Fruit fly (Drosophila melanogaster): Measurements from ENCODE around the gene CG14294.
A peak's percentile ranks its signal among the peaks of the same experiment; 100 is the strongest.

Gene CG14294

DNA sequence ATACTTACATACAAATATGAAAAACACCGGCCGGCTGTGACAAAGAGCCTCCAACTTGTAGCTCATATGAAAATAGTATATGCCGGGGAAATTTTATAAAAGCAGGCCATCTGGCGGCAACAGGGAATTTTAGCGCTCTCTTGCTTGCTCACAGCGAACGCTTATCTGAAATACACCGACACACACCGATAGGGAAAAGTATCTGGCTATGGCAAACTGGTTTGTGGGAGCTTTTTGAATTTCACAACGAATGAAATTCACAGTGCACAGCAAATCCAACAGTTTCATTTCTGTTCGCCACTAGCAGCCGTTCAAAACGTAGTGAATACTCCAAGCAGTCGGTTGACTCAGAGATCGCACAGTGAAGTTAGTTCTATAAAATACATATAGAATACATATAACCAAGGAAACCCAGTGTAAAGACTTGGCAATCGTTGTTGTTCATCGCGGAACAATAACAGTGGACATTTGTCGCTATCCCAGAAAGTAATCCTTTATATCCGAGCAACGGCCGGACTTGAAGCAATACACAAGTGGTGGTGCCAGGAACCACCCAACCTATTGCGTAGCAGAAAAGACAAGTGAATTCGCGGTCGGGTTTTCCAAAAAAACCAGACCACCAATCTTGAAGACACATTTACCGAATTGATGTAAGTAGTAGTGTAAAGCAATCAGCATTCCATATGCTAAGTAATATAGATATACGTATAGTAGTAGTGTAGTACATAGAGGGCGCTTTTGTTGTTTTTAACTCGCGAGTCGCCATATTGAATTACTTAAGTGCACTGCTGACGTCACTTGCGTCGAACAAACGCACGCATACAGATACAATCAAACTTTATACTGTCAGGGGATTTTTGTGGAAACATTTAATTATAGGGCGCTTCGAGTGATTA lies 16.2 kb upstream of the CG14294 start (continued):
- TF ChIP-seq bigmax (GFP tag; optimal IDR thresholded peaks at IDR 0.05) = no peak
- TF ChIP-seq CG10431 (GFP tag; optimal IDR thresholded peaks at IDR 0.05) = no peak
- peak; percentile 40 for TF ChIP-seq CG17385 (GFP tag; optimal IDR thresholded peaks at IDR 0.05)
- TF ChIP-seq h (optimal IDR thresholded peaks at IDR 0.05) = no peak
- TF ChIP-seq CG3281 (GFP tag; optimal IDR thresholded peaks at IDR 0.05) = peak; percentile 59
- TF ChIP-seq Awh (GFP tag; IDR thresholded peaks at IDR 0.05) = no peak
- no peak for TF ChIP-seq exex (tag; optimal IDR thresholded peaks at IDR 0.05)
- peak; percentile 8 for TF ChIP-seq CG2116 (GFP tag; optimal IDR thresholded peaks at IDR 0.05)
- no peak for TF ChIP-seq Doc3 (GFP tag; IDR thresholded peaks at IDR 0.05; ENCODE audit: partially characterized antibody)
- TF ChIP-seq MESR4 (GFP tag; optimal IDR thresholded peaks at IDR 0.05) = no peak
- peak; percentile 41; the same call in 1 of the 2 replicates for TF ChIP-seq NFAT (GFP tag; IDR thresholded peaks at IDR 0.05)
- peak; percentile 11 for TF ChIP-seq CG2678 (tag; optimal IDR thresholded peaks at IDR 0.05)
- TF ChIP-seq CG3163 (GFP tag; optimal IDR thresholded peaks at IDR 0.05) = peak; percentile 45
- no peak for TF ChIP-seq pros (GFP tag; optimal IDR thresholded peaks at IDR 0.05)
- TF ChIP-seq CG17359 (tag; optimal IDR thresholded peaks at IDR 0.05) = peak; percentile 35
- peak; percentile 59 for TF ChIP-seq corto (GFP tag; optimal IDR thresholded peaks at IDR 0.05)
- TF ChIP-seq CG13894 (tag; optimal IDR thresholded peaks at IDR 0.05) = peak; percentile 61
- peak; percentile 7 for TF ChIP-seq Hand (GFP tag; optimal IDR thresholded peaks at IDR 0.05)
- TF ChIP-seq CG13296 (GFP tag; optimal IDR thresholded peaks at IDR 0.05) = peak; percentile 34
- TF ChIP-seq lilli (GFP tag; optimal IDR thresholded peaks at IDR 0.05) = peak; percentile 80
- no peak for TF ChIP-seq Six4 (GFP tag; optimal IDR thresholded peaks at IDR 0.05)
- peak; percentile 49 for TF ChIP-seq CG18599 (GFP tag; optimal IDR thresholded peaks at IDR 0.05)
- peak; percentile 14 for TF ChIP-seq Myb (GFP tag; optimal IDR thresholded peaks at IDR 0.05)
- no peak for TF ChIP-seq nerfin-1 (tag; optimal IDR thresholded peaks at IDR 0.05)
- TF ChIP-seq BEAF-32 (GFP tag; optimal IDR thresholded peaks at IDR 0.05) = no peak
- peak; percentile 9 for TF ChIP-seq sug (tag; optimal IDR thresholded peaks at IDR 0.05)
- TF ChIP-seq CG6272 (GFP tag; IDR thresholded peaks at IDR 0.05) = no peak
- TF ChIP-seq CG10543 (GFP tag; optimal IDR thresholded peaks at IDR 0.05) = peak; percentile 70
- peak; percentile 60; the same call in 1 of the 2 replicates for TF ChIP-seq bbx (GFP tag; IDR thresholded peaks at IDR 0.05; ENCODE audit: partially characterized antibody)
- TF ChIP-seq CG7963 (GFP tag; IDR thresholded peaks at IDR 0.05; ENCODE audit: partially characterized antibody) = no peak
- no peak for TF ChIP-seq Ptx1 (GFP tag; IDR thresholded peaks at IDR 0.05)
- TF ChIP-seq CG11085 (GFP tag; IDR thresholded peaks at IDR 0.05) = no peak
- TF ChIP-seq grau (tag; optimal IDR thresholded peaks at IDR 0.05) = peak; percentile 28
- TF ChIP-seq Xbp1 (GFP tag; optimal IDR thresholded peaks at IDR 0.05) = no peak
- no peak for TF ChIP-seq CG11695 (GFP tag; IDR thresholded peaks at IDR 0.05)
- no peak for TF ChIP-seq CG10565 (GFP tag; optimal IDR thresholded peaks at IDR 0.05)
- TF ChIP-seq CG14860 (GFP tag; IDR thresholded peaks at IDR 0.05; ENCODE audit: partially characterized antibody) = no peak
- TF ChIP-seq CG6689 (GFP tag; IDR thresholded peaks at IDR 0.05) = no peak
- TF ChIP-seq CG31441 (GFP tag; IDR thresholded peaks at IDR 0.05) = no peak
- TF ChIP-seq Neu2 (GFP tag; optimal IDR thresholded peaks at IDR 0.05; ENCODE audit: borderline replicate concordance) = no peak
- peak; percentile 5 for TF ChIP-seq CG3407 (GFP tag; optimal IDR thresholded peaks at IDR 0.05)
- TF ChIP-seq CG8388 (GFP tag; optimal IDR thresholded peaks at IDR 0.05) = no peak
- TF ChIP-seq CG1602 (GFP tag; optimal IDR thresholded peaks at IDR 0.05) = no peak
- peak; percentile 46 for TF ChIP-seq CG6854 (GFP tag; optimal IDR thresholded peaks at IDR 0.05)
- peak; percentile 43 for TF ChIP-seq CG13624 (GFP tag; optimal IDR thresholded peaks at IDR 0.05)
- TF ChIP-seq C15 (GFP tag; IDR thresholded peaks at IDR 0.05) = no peak
- peak; percentile 1 for TF ChIP-seq CG6765 (GFP tag; optimal IDR thresholded peaks at IDR 0.05)
- peak; percentile 56; the same call in 1 of the 2 replicates for TF ChIP-seq rib (GFP tag; IDR thresholded peaks at IDR 0.05)

Data from whole organism, embryonic.